Fruit fly (Drosophila melanogaster) whole organism, pupa: ENCODE data around the gene Ufd1.

ENCODE experiments used
- CG10348 ChIP-seq: fragments of 200-800 bp; sonication (Bioruptor generic); IDR thresholded peaks from 2 replicates; pipeline ENCODE4 v1.3.6; 2022; ENCODE audit warnings: missing biosample characterization, missing genetic modification characterization
- CG12605 ChIP-seq: fragments of 200-800 bp; sonication (Bioruptor generic); IDR thresholded peaks from 2 replicates; pipeline ENCODE4 v1.3.6; 2022; ENCODE audit warnings: missing biosample characterization, missing genetic modification characterization
- CG13204 ChIP-seq: fragments of 200-800 bp; sonication (Bioruptor generic); optimal IDR thresholded peaks from 2 replicates; lab custom pipeline; 2018; ENCODE audit warnings: missing biosample characterization, mild to moderate bottlenecking, missing genetic modification characterization, moderate library complexity
- CG14655 ChIP-seq: fragments of 200-800 bp; sonication (Bioruptor generic); optimal IDR thresholded peaks from 3 replicates; lab custom pipeline; 2017; ENCODE audit warnings: mild to moderate bottlenecking, missing biosample characterization, missing genetic modification reagents, missing genetic modification characterization
- CG15710 ChIP-seq: fragments of 200-800 bp; sonication (Bioruptor generic); optimal IDR thresholded peaks from 2 replicates; lab custom pipeline; 2018; ENCODE audit warnings: missing biosample characterization, mild to moderate bottlenecking, missing genetic modification characterization, moderate library complexity
- CG17806 ChIP-seq: fragments of 200-800 bp; sonication (Bioruptor generic); optimal IDR thresholded peaks from 2 replicates; lab custom pipeline; 2018; ENCODE audit warnings: missing biosample characterization, mild to moderate bottlenecking, missing genetic modification characterization, moderate library complexity
- CG32121 ChIP-seq: fragments of 200-800 bp; sonication (Bioruptor generic); IDR thresholded peaks from 2 replicates; pipeline ENCODE4 v1.3.6; 2022; ENCODE audit warnings: missing biosample characterization, missing genetic modification characterization
- CG34367 ChIP-seq: fragments of 200-800 bp; sonication (Bioruptor generic); optimal IDR thresholded peaks from 2 replicates; lab custom pipeline; 2018; ENCODE audit warnings: missing biosample characterization, mild to moderate bottlenecking, missing genetic modification characterization
- CG4496 ChIP-seq: fragments of 200-800 bp; sonication (Bioruptor generic); IDR thresholded peaks from 3 replicates; pipeline ENCODE4 v1.3.6; 2022; ENCODE audit warnings: missing biosample characterization, missing genetic modification characterization
- CG8159 ChIP-seq: fragments of 200-800 bp; sonication (Bioruptor generic); optimal IDR thresholded peaks from 3 replicates; lab custom pipeline; 2018; ENCODE audit warnings: missing biosample characterization, mild to moderate bottlenecking, missing genetic modification characterization, moderate library complexity
- CG8301 ChIP-seq: fragments of 200-800 bp; sonication (Bioruptor generic); optimal IDR thresholded peaks from 2 replicates; lab custom pipeline; 2018; ENCODE audit warnings: missing biosample characterization, mild to moderate bottlenecking, missing genetic modification characterization
- CG9948 ChIP-seq: fragments of 200-800 bp; sonication (Bioruptor generic); optimal IDR thresholded peaks from 2 replicates; lab custom pipeline; 2018; ENCODE audit warnings: missing biosample characterization, mild to moderate bottlenecking, missing genetic modification characterization, moderate library complexity
- D1 ChIP-seq: fragments of 200-800 bp; sonication (Bioruptor generic); optimal IDR thresholded peaks from 2 replicates; lab custom pipeline; 2018; ENCODE audit warnings: missing biosample characterization, mild to moderate bottlenecking, missing genetic modification characterization, moderate library complexity
- EcR ChIP-seq: fragments of 200-800 bp; sonication (Bioruptor generic); optimal IDR thresholded peaks from 3 replicates; lab custom pipeline; 2019; ENCODE audit warnings: missing biosample characterization, missing genetic modification characterization, mild to moderate bottlenecking, moderate library complexity, missing genetic modification reagents
- Ets98B ChIP-seq: fragments of 200-800 bp; sonication (Bioruptor generic); IDR thresholded peaks from 2 replicates; pipeline ENCODE4 v1.3.6; 2022; ENCODE audit warnings: missing biosample characterization, missing genetic modification characterization
- Pif1A ChIP-seq: fragments of 200-800 bp; sonication (Bioruptor generic); optimal IDR thresholded peaks from 3 replicates; lab custom pipeline; 2016; ENCODE audit warnings: missing biosample characterization, missing genetic modification characterization
- Pif1B ChIP-seq: fragments of 200-800 bp; sonication (Bioruptor generic); optimal IDR thresholded peaks from 3 replicates; lab custom pipeline; 2016; ENCODE audit warnings: missing biosample characterization, missing genetic modification characterization
- Snoo ChIP-seq: fragments of 200-800 bp; sonication (Bioruptor generic); optimal IDR thresholded peaks from 3 replicates; lab custom pipeline; 2017; ENCODE audit warnings: missing biosample characterization, mild to moderate bottlenecking, missing genetic modification characterization, inconsistent platforms
- fd96Ca ChIP-seq: fragments of 200-800 bp; sonication (Bioruptor generic); IDR thresholded peaks from 3 replicates; pipeline ENCODE4 v1.3.6; 2022; ENCODE audit warnings: missing biosample characterization, missing genetic modification characterization
- gl ChIP-seq: fragments of 200-800 bp; sonication (Bioruptor generic); optimal IDR thresholded peaks from 2 replicates; lab custom pipeline; 2018; ENCODE audit warnings: missing biosample characterization, mild to moderate bottlenecking, missing genetic modification characterization
- rn ChIP-seq: fragments of 200-800 bp; sonication (Bioruptor generic); IDR thresholded peaks from 2 replicates; pipeline ENCODE4 v1.3.6; 2022; ENCODE audit warnings: missing biosample characterization, missing genetic modification characterization

Ufd1 gene

dm6 chr3L:11117733-11118132 lies 5.3 kb downstream of the Ufd1 start:
- TF ChIP-seq CG4496 (GFP tag; lab: Robert Waterston, UW) (no peak), CG10348 (GFP tag; lab: Robert Waterston, UW) (no peak), Snoo (tag; lab: Kevin White, UChicago) (no peak)

dm6 chr3L:11113198-11114197 lies 9.5 kb downstream of the Ufd1 start, which contains the start of gene Sod1:
Gene Sod1 (minus strand): TSS chr3L:11113740.
- peak; percentile 65 for TF ChIP-seq Snoo (tag; lab: Kevin White, UChicago)
- peak; percentile 58; the same call in 1 of the 2 replicates for TF ChIP-seq Ets98B (GFP tag; lab: Robert Waterston, UW)
- TF ChIP-seq D1 (tag; lab: Kevin White, UChicago), result no peak
- peak; percentile 53 for TF ChIP-seq CG34367 (tag; lab: Kevin White, UChicago)
- TF ChIP-seq CG12605 (GFP tag; lab: Robert Waterston, UW), result peak; percentile 63
- no peak for TF ChIP-seq CG10348 (GFP tag; lab: Robert Waterston, UW)
- TF ChIP-seq CG14655 (GFP tag; lab: Kevin White, UChicago), result no peak
- TF ChIP-seq CG15710 (tag; lab: Kevin White, UChicago), result peak; percentile 41
- TF ChIP-seq CG4496 (GFP tag; lab: Robert Waterston, UW), result peak; percentile 62; the same call in 1 of the 3 replicates
- TF ChIP-seq CG8159, result peak; percentile 41
- TF ChIP-seq CG8301 (tag; lab: Kevin White, UChicago), result peak; percentile 46
- TF ChIP-seq CG9948, result no peak
- peak; percentile 76 for TF ChIP-seq gl (tag; lab: Kevin White, UChicago)
- no peak for TF ChIP-seq CG13204 (GFP tag; lab: Kevin White, UChicago)
- no peak for TF ChIP-seq CG17806 (tag; lab: Kevin White, UChicago)
- TF ChIP-seq Pif1B, result peak; percentile 51
- peak; percentile 74 for TF ChIP-seq Pif1A (GFP tag; lab: Kevin White, UChicago)
- no peak for TF ChIP-seq fd96Ca (GFP tag; lab: Robert Waterston, UW)
- TF ChIP-seq rn (GFP tag; lab: Robert Waterston, UW), result no peak
- peak; percentile 78 for TF ChIP-seq EcR (GFP tag; lab: Kevin White, UChicago)
- no peak for TF ChIP-seq CG32121 (GFP tag; lab: Robert Waterston, UW)

dm6 chr3L:11112427-11112826 lies 10.6 kb downstream of the Ufd1 start:
- TF ChIP-seq EcR (GFP tag; lab: Kevin White, UChicago) (no peak), CG15710 (tag; lab: Kevin White, UChicago) (no peak), rn (GFP tag; lab: Robert Waterston, UW) (peak; percentile 46; the same call in 1 of the 2 replicates), CG14655 (GFP tag; lab: Kevin White, UChicago) (no peak), Ets98B (GFP tag; lab: Robert Waterston, UW) (no peak)
- TF ChIP-seq, all 21 proteins: peak for 1

dm6 chr3L:11109454-11109853 lies 13.6 kb downstream of the Ufd1 start, which contains the start of the genes CG34012 and emei:
Gene CG34012 (minus strand): TSS chr3L:11109505.
Gene emei (plus strand): TSS chr3L:11109690.
- TF ChIP-seq CG14655 (GFP tag; lab: Kevin White, UChicago) (no peak), CG15710 (tag; lab: Kevin White, UChicago) (no peak), CG8159 (no peak)

- TF ChIP-seq CG14655 (GFP tag; lab: Kevin White, UChicago) (no peak), Ets98B (GFP tag; lab: Robert Waterston, UW) (no peak), CG9948 (no peak), CG13204 (GFP tag; lab: Kevin White, UChicago) (no peak), fd96Ca (GFP tag; lab: Robert Waterston, UW) (no peak), Pif1B (no peak), CG12605 (GFP tag; lab: Robert Waterston, UW) (no peak), CG4496 (GFP tag; lab: Robert Waterston, UW) (no peak), D1 (tag; lab: Kevin White, UChicago) (no peak), Snoo (tag; lab: Kevin White, UChicago) (no peak), CG8301 (tag; lab: Kevin White, UChicago) (no peak), CG34367 (tag; lab: Kevin White, UChicago) (no peak)
These were observed 15.1 kb downstream of the Ufd1 start, which contains the start of gene CG12522 for dm6 chr3L:11107935-11108334. Gene CG12522 (plus strand): TSS chr3L:11108235.

- TF ChIP-seq CG17806 (tag; lab: Kevin White, UChicago) (no peak), CG8301 (tag; lab: Kevin White, UChicago) (no peak), D1 (tag; lab: Kevin White, UChicago) (no peak), CG14655 (GFP tag; lab: Kevin White, UChicago) (no peak), CG9948 (no peak), CG32121 (GFP tag; lab: Robert Waterston, UW) (no peak)
These were observed 15.6 kb downstream of the Ufd1 start, which contains the start of gene CG32073 for dm6 chr3L:11107432-11107831. Gene CG32073 (minus strand): TSS chr3L:11107582.
